Fruit fly (Drosophila melanogaster) ovary, adult (tissue): ENCODE results near the gene Prosbeta4R2.

Experiments used
- CG17801 ChIP-seq: fragments of 200-800 bp; optimal IDR thresholded peaks from 2 replicates; lab custom pipeline; 2019; ENCODE audit warnings: missing biosample characterization, mild to moderate bottlenecking, missing genetic modification characterization, moderate library complexity; ENCODE audit not compliant: partially characterized antibody

Gene Prosbeta4R2

dm6 chr2L:2696337-2696736, 41.1 kb downstream of the Prosbeta4R2 start, which contains the start of gene Trf5:
Gene Trf5, minus strand, starts transcription at chr2L:2696437.
- TF ChIP-seq CG17801 (GFP tag; lab: Kevin White, UChicago) = no peak
